Worm (Caenorhabditis elegans): Measurements from ENCODE around the gene Y17D7C.1.

The Y17D7C.1 gene

ce11 chrV:18710045-18710490, 3.7 kb downstream of the Y17D7C.1 start (continued):
- TF ChIP-seq elt-4 (tag; optimal IDR thresholded peaks at IDR 0.05), result no peak
- TF ChIP-seq eyg-1 (tag; optimal IDR thresholded peaks at IDR 0.05), result no peak
- no peak for TF ChIP-seq unc-86 (tag; optimal IDR thresholded peaks at IDR 0.05)
- TF ChIP-seq hlh-6 (tag; optimal IDR thresholded peaks at IDR 0.05), result no peak
- TF ChIP-seq C08G9.2 (tag; optimal IDR thresholded peaks at IDR 0.05), result no peak
- TF ChIP-seq sox-4 (tag; optimal IDR thresholded peaks at IDR 0.05), result no peak
- TF ChIP-seq lim-6 (tag; optimal IDR thresholded peaks at IDR 0.05), result no peak
- TF ChIP-seq fkh-6 (tag; optimal IDR thresholded peaks at IDR 0.05), result no peak
- peak; percentile 69 for TF ChIP-seq dmd-4 (tag; optimal IDR thresholded peaks at IDR 0.05; ENCODE audit: borderline replicate concordance)
- TF ChIP-seq che-1 (tag; optimal IDR thresholded peaks at IDR 0.05), result no peak
- no peak for TF ChIP-seq pat-9 (tag; optimal IDR thresholded peaks at IDR 0.05)
- TF ChIP-seq pha-4 (tag; optimal IDR thresholded peaks at IDR 0.05), result no peak
- no peak for TF ChIP-seq pha-2 (tag; optimal IDR thresholded peaks at IDR 0.05)

- TF ChIP-seq ceh-48 (tag; optimal IDR thresholded peaks at IDR 0.05), result no peak
- no peak for TF ChIP-seq ref-2 (tag; optimal IDR thresholded peaks at IDR 0.05)
- no peak for TF ChIP-seq pqm-1 (tag; optimal IDR thresholded peaks at IDR 0.05)
- no peak for TF ChIP-seq ztf-16 (tag; optimal IDR thresholded peaks at IDR 0.05)
- TF ChIP-seq sox-4 (tag; optimal IDR thresholded peaks at IDR 0.05), result no peak
- TF ChIP-seq C08G9.2 (tag; optimal IDR thresholded peaks at IDR 0.05), result no peak
- no peak for TF ChIP-seq fax-1 (tag; optimal IDR thresholded peaks at IDR 0.05)
- TF ChIP-seq tbx-2 (tag; optimal IDR thresholded peaks at IDR 0.05), result no peak
- TF ChIP-seq ceh-18 (tag; optimal IDR thresholded peaks at IDR 0.05), result no peak
- no peak for TF ChIP-seq ceh-24 (tag; optimal IDR thresholded peaks at IDR 0.05)
- TF ChIP-seq pat-9 (tag; optimal IDR thresholded peaks at IDR 0.05), result no peak
- no peak for TF ChIP-seq F13H6.1 (tag; optimal IDR thresholded peaks at IDR 0.05)
- no peak for TF ChIP-seq ceh-6 (GFP tag; optimal IDR thresholded peaks at IDR 0.05)
- TF ChIP-seq pag-3 (tag; optimal IDR thresholded peaks at IDR 0.05; ENCODE audit: borderline replicate concordance), result no peak
These were observed 5.0 kb downstream of the Y17D7C.1 start for ce11 chrV:18711362-18711761.

ce11 chrV:18712118-18712517, 5.7 kb downstream of the Y17D7C.1 start:
- no peak for TF ChIP-seq npax-4 (tag; optimal IDR thresholded peaks at IDR 0.05)
- TF ChIP-seq hlh-13 (GFP tag; optimal IDR thresholded peaks at IDR 0.05), result peak; percentile 6
- TF ChIP-seq ets-4 (tag; optimal IDR thresholded peaks at IDR 0.05), result no peak
- no peak for TF ChIP-seq C38D4.7 (GFP tag; optimal IDR thresholded peaks at IDR 0.05)
- peak; percentile 12 for TF ChIP-seq nhr-232 (tag; optimal IDR thresholded peaks at IDR 0.05)
- TF ChIP-seq tbx-7 (tag; optimal IDR thresholded peaks at IDR 0.05), result no peak
- TF ChIP-seq ama-1 (optimal IDR thresholded peaks at IDR 0.05), result no peak
- TF ChIP-seq pat-9 (tag; optimal IDR thresholded peaks at IDR 0.05), result peak; percentile 7
- peak; percentile 67 for TF ChIP-seq rnt-1 (tag; optimal IDR thresholded peaks at IDR 0.05)
- no peak for TF ChIP-seq ceh-34 (tag; optimal IDR thresholded peaks at IDR 0.05)
- no peak for TF ChIP-seq ahr-1 (tag; optimal IDR thresholded peaks at IDR 0.05)
- peak; percentile 28 for TF ChIP-seq ceh-6 (GFP tag; optimal IDR thresholded peaks at IDR 0.05)
- no peak for TF ChIP-seq fkh-10 (GFP tag; optimal IDR thresholded peaks at IDR 0.05)
- no peak for TF ChIP-seq K02D7.2 (tag; optimal IDR thresholded peaks at IDR 0.05)
- TF ChIP-seq che-1 (tag; optimal IDR thresholded peaks at IDR 0.05), result no peak

DNA sequence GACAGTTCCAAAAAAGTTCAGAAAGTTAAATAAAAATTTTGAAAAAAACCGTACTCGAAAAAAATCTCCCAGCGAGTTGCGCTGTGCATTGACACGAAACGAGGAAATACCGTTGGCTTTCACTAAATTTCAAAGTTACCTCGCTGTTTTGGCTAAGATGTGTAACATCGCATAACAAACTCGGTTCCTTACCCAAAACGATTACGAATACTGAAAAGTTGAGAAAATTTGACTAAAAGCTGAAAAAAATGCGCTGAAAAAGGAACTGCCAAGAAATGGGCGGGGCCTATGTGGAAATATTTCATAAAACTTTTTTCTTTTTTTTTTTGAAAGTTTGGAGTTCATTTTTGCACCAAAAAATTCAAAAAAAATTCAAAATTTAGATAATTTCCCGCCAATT, 13.0 kb downstream of the Y17D7C.1 start:
- no peak for TF ChIP-seq unc-55 (GFP tag; optimal IDR thresholded peaks at IDR 0.05)
- peak; percentile 32 for TF ChIP-seq ztf-16 (tag; optimal IDR thresholded peaks at IDR 0.05)
- TF ChIP-seq T23F11.4 (GFP tag; optimal IDR thresholded peaks at IDR 0.05), result no peak
